Fruit fly (Drosophila melanogaster) Kc167 (cell line): Measurements from ENCODE around the gene CG31538.

ENCODE experiments used
- Myc ChIP-seq: fragments of >200 bp; optimal IDR thresholded peaks from 2 replicates; lab custom pipeline; 2017; ENCODE audit warnings: missing external identifiers
- Sin3A ChIP-seq: fragments of >200 bp; optimal IDR thresholded peaks from 2 replicates; lab custom pipeline; 2018; ENCODE audit warnings: missing external identifiers
- h ChIP-seq: fragments of >200 bp; optimal IDR thresholded peaks from 3 replicates; lab custom pipeline; 2018; ENCODE audit warnings: missing external identifiers
- insv ChIP-seq: fragments of >200 bp; optimal IDR thresholded peaks from 3 replicates; lab custom pipeline; 2018; ENCODE audit warnings: missing external identifiers
- psq ChIP-seq: fragments of >200 bp; optimal IDR thresholded peaks from 2 replicates; lab custom pipeline; 2017; ENCODE audit warnings: missing external identifiers
- ttk ChIP-seq: sonication (Bioruptor generic); optimal IDR thresholded peaks from 2 replicates; lab custom pipeline; 2017; ENCODE audit warnings: missing external identifiers

- TF ChIP-seq psq, result no peak
- TF ChIP-seq Myc (lab: Kevin White, UChicago), result no peak
- no peak for TF ChIP-seq ttk (lab: Kevin White, UChicago)
- no peak for TF ChIP-seq h (lab: Kevin White, UChicago)
- TF ChIP-seq insv, result no peak
- no peak for TF ChIP-seq Sin3A (lab: Kevin White, UChicago)
Measured at dm6 chr3R:5261262-5261661, 16.4 kb downstream of the CG31538 start.
